Worm (Caenorhabditis elegans) whole organism, young adult: ENCODE data around the gene atgp-2.

ENCODE experiments used
- C06A6.2 ChIP-seq: fragments of 200-800 bp; sonication (Bioruptor generic); conservative IDR thresholded peaks from 2 replicates; pipeline ENCODE4 v1.3.6; 2022; ENCODE audit warnings: missing genetic modification characterization, missing compliant biosample characterization
- F57A8.1 ChIP-seq: fragments of 200-800 bp; sonication (Bioruptor generic); optimal IDR thresholded peaks from 2 replicates; lab custom pipeline; 2018; ENCODE audit warnings: mild to moderate bottlenecking, missing genetic modification characterization, moderate library complexity, missing compliant biosample characterization
- bed-2 ChIP-seq: fragments of 200-800 bp; sonication (Bioruptor generic); IDR thresholded peaks from 2 replicates; pipeline ENCODE4 v1.3.6; 2022; ENCODE audit warnings: missing genetic modification reagents, missing genetic modification characterization, missing compliant biosample characterization
- egrh-3 ChIP-seq: fragments of 200-800 bp; sonication (Bioruptor generic); IDR thresholded peaks from 2 replicates; pipeline ENCODE4 v1.3.6; 2022; ENCODE audit warnings: missing genetic modification reagents, missing genetic modification characterization, missing compliant biosample characterization
- hlh-26 ChIP-seq: fragments of 200-800 bp; sonication (Bioruptor generic); conservative IDR thresholded peaks from 2 replicates; pipeline ENCODE4 v1.3.6; 2022; ENCODE audit warnings: missing genetic modification reagents, missing genetic modification characterization, missing compliant biosample characterization
- lin-35 ChIP-seq, 3 experiments: fragments of 150-350 bp in 2 of 3; sonication (generic microtip) in 1 of 3; optimal IDR thresholded peaks; 2 replicates each; lab custom pipeline; 2014 to 2018; ENCODE audit warnings: missing biosample characterization in 3 of 3, missing genetic modification characterization in 3 of 3, missing genetic modification reagents in 3 of 3
- lsy-27 ChIP-seq: sonication (generic microtip); optimal IDR thresholded peaks from 2 replicates; lab custom pipeline; 2017; ENCODE audit warnings: missing genetic modification characterization, mild to moderate bottlenecking, missing compliant biosample characterization, antibody characterized with exemption, missing genotype, borderline replicate concordance; ENCODE audit not compliant: insufficient read depth
- nhr-80 ChIP-seq: sonication (generic microtip); optimal IDR thresholded peaks from 2 replicates; lab custom pipeline; 2016; ENCODE audit warnings: missing genetic modification characterization, missing compliant biosample characterization
- pbrm-1 ChIP-seq: fragments of 200-800 bp; sonication (Bioruptor generic); IDR thresholded peaks from 2 replicates; pipeline ENCODE4 v1.3.6; 2022; ENCODE audit warnings: missing genetic modification reagents, missing genetic modification characterization, missing compliant biosample characterization
- pha-4 ChIP-seq: fragments of 150-350 bp; sonication (generic microtip); optimal IDR thresholded peaks from 2 replicates; lab custom pipeline; 2014; ENCODE audit warnings: missing biosample characterization, missing genetic modification reagents, missing genetic modification characterization
- ztf-25 ChIP-seq: fragments of 200-800 bp; sonication (Bioruptor generic); IDR thresholded peaks from 2 replicates; pipeline ENCODE4 v1.3.6; 2022; ENCODE audit warnings: missing genetic modification reagents, missing genetic modification characterization, missing compliant biosample characterization

- TF ChIP-seq lsy-27 (tag; lab: Kevin White, UChicago) (no peak), pha-4 (tag; lab: Kevin White, UChicago) (no peak), nhr-80 (tag; lab: Kevin White, UChicago) (no peak), egrh-3 (GFP tag; lab: Robert Waterston, UW) (no peak), pbrm-1 (no peak), C06A6.2 (GFP tag; lab: Robert Waterston, UW) (no peak), lin-35 (GFP tag; optimal IDR thresholded peaks at IDR 0.05; lab: Kevin White, UChicago) (no peak), bed-2 (GFP tag; lab: Robert Waterston, UW) (no peak), F57A8.1 (GFP tag; lab: Kevin White, UChicago) (no peak), hlh-26 (GFP tag; lab: Robert Waterston, UW) (no peak), ztf-25 (GFP tag; lab: Robert Waterston, UW) (no peak)
These were observed 28.2 kb upstream of the atgp-2 start for ce11 chrII:14672095-14672494.
